Worm (Caenorhabditis elegans) whole organism, L1 larva: ENCODE data around the gene pdl-1.

Experiments
- C04F5.9 ChIP-seq: sonication (generic microtip); optimal IDR thresholded peaks from 2 replicates; lab custom pipeline; 2016; ENCODE audit warnings: missing genetic modification characterization, missing compliant biosample characterization
- F16B12.6 ChIP-seq: fragments of 150-350 bp; optimal IDR thresholded peaks from 2 replicates; lab custom pipeline; 2014; ENCODE audit warnings: missing biosample characterization, missing genetic modification characterization
- Y116A8C.19 ChIP-seq: sonication (generic microtip); optimal IDR thresholded peaks from 2 replicates; lab custom pipeline; 2016; ENCODE audit warnings: missing compliant biosample characterization, missing genetic modification characterization, borderline replicate concordance
- aly-2 ChIP-seq: fragments of 150-350 bp; optimal IDR thresholded peaks from 2 replicates; lab custom pipeline; 2014; ENCODE audit warnings: missing biosample characterization, missing genetic modification characterization
- ama-1 ChIP-seq: fragments of 150-350 bp; optimal IDR thresholded peaks from 2 replicates; lab custom pipeline; 2014
- blmp-1 ChIP-seq: fragments of 150-350 bp; optimal IDR thresholded peaks from 2 replicates; lab custom pipeline; 2014; ENCODE audit warnings: missing biosample characterization, missing genetic modification characterization
- ceh-63 ChIP-seq: fragments of 200-800 bp; sonication (Bioruptor generic); optimal IDR thresholded peaks from 2 replicates; lab custom pipeline; 2018; ENCODE audit warnings: mild to moderate bottlenecking, missing genetic modification characterization, missing compliant biosample characterization
- ceh-8 ChIP-seq: fragments of 200-800 bp; sonication (Bioruptor generic); optimal IDR thresholded peaks from 2 replicates; lab custom pipeline; 2018; ENCODE audit warnings: mild to moderate bottlenecking, missing genetic modification characterization, moderate library complexity, missing compliant biosample characterization
- ceh-82 ChIP-seq, 3 experiments: fragments of 150-350 bp in 1 of 3; sonication (generic microtip) in 2 of 3; optimal IDR thresholded peaks; 2 replicates each; lab custom pipeline; 2014 to 2017; ENCODE audit warnings: missing biosample characterization in 3 of 3, missing genetic modification characterization in 3 of 3
- ceh-88 ChIP-seq: fragments of 200-800 bp; sonication (Bioruptor generic); IDR thresholded peaks from 2 replicates; pipeline ENCODE4 v1.3.6; 2022; ENCODE audit warnings: missing genetic modification characterization, missing compliant biosample characterization
- ceh-90 ChIP-seq: sonication (generic microtip); optimal IDR thresholded peaks from 2 replicates; lab custom pipeline; 2016; ENCODE audit warnings: missing genetic modification characterization, missing compliant biosample characterization
- ces-1 ChIP-seq: fragments of 150-350 bp; optimal IDR thresholded peaks from 2 replicates; lab custom pipeline; 2014; ENCODE audit warnings: missing biosample characterization, missing genetic modification reagents, missing genetic modification characterization
- dpl-1 ChIP-seq, 3 experiments: fragments of 150-350 bp in 2 of 3; sonication (generic microtip) in 1 of 3; optimal IDR thresholded peaks; 2 replicates each; lab custom pipeline; 2014 to 2017; ENCODE audit warnings: missing biosample characterization in 3 of 3, missing genetic modification characterization in 3 of 3, missing genetic modification reagents in 3 of 3
- efl-1 ChIP-seq, 4 experiments: fragments of 150-350 bp; optimal IDR thresholded peaks in 3 of 4; peaks in 1 of 4; 1 replicate in 1 of 4; 2 replicates in 3 of 4; lab custom pipeline; 2014; ENCODE audit warnings: missing biosample characterization in 2 of 4, missing genetic modification characterization in 2 of 4, missing genetic modification reagents in 2 of 4
- egl-13 ChIP-seq: sonication (generic microtip); optimal IDR thresholded peaks from 2 replicates; lab custom pipeline; 2016; ENCODE audit warnings: missing genotype, missing genetic modification reagents, missing genetic modification characterization, missing compliant biosample characterization
- egl-27 ChIP-seq, 2 experiments: fragments of 150-350 bp in 1 of 2; sonication (generic microtip); optimal IDR thresholded peaks; 3 replicates each; lab custom pipeline; 2017 to 2018; ENCODE audit warnings: missing biosample characterization in 2 of 2, missing genetic modification characterization in 2 of 2, missing genetic modification reagents in 2 of 2
- ets-5 ChIP-seq: fragments of 200-800 bp; sonication (Bioruptor generic); IDR thresholded peaks from 2 replicates; pipeline ENCODE4 v1.3.6; 2022; ENCODE audit warnings: missing genetic modification characterization, missing compliant biosample characterization
- fkh-10 ChIP-seq: sonication (generic microtip); optimal IDR thresholded peaks from 2 replicates; lab custom pipeline; 2017; ENCODE audit warnings: missing biosample characterization, missing genetic modification reagents, missing genetic modification characterization
- fkh-4 ChIP-seq: sonication (generic microtip); optimal IDR thresholded peaks from 2 replicates; lab custom pipeline; 2016; ENCODE audit warnings: missing compliant biosample characterization, missing genetic modification characterization, borderline replicate concordance
- fkh-8 ChIP-seq: sonication (generic microtip); optimal IDR thresholded peaks from 2 replicates; lab custom pipeline; 2016; ENCODE audit warnings: mild to moderate bottlenecking, missing genetic modification characterization, missing compliant biosample characterization
- fos-1 ChIP-seq: fragments of 150-350 bp; optimal IDR thresholded peaks from 2 replicates; lab custom pipeline; 2014; ENCODE audit warnings: missing biosample characterization, missing genetic modification characterization
- grh-1 ChIP-seq: fragments of 200-800 bp; sonication (Bioruptor generic); IDR thresholded peaks from 2 replicates; pipeline ENCODE4 v1.3.6; 2022; ENCODE audit warnings: missing genetic modification reagents, missing genetic modification characterization, missing compliant biosample characterization
- hlh-4 ChIP-seq: sonication (generic microtip); optimal IDR thresholded peaks from 2 replicates; lab custom pipeline; 2016; ENCODE audit warnings: mild to moderate bottlenecking, missing genetic modification characterization, missing compliant biosample characterization
- hpl-2 ChIP-seq: fragments of 150-350 bp; optimal IDR thresholded peaks from 2 replicates; lab custom pipeline; 2014; ENCODE audit warnings: missing biosample characterization, missing genetic modification reagents, missing genetic modification characterization
- irx-1 ChIP-seq: sonication (generic microtip); optimal IDR thresholded peaks from 2 replicates; lab custom pipeline; 2016; ENCODE audit warnings: missing genetic modification characterization, missing compliant biosample characterization
- lin-14 ChIP-seq: fragments of 200-800 bp; sonication (Bioruptor generic); optimal IDR thresholded peaks from 2 replicates; lab custom pipeline; 2018; ENCODE audit warnings: mild to moderate bottlenecking, missing genetic modification characterization, moderate library complexity, missing compliant biosample characterization
- lin-15B ChIP-seq: fragments of 150-350 bp; sonication (generic microtip); optimal IDR thresholded peaks from 3 replicates; lab custom pipeline; 2014; ENCODE audit warnings: missing biosample characterization, missing genetic modification characterization
- lin-35 ChIP-seq, 2 experiments: fragments of 150-350 bp; optimal IDR thresholded peaks; 2 replicates each; lab custom pipeline; 2014; ENCODE audit warnings: missing biosample characterization in 2 of 2, missing genetic modification characterization in 2 of 2, missing genetic modification reagents in 2 of 2
- lsy-2 ChIP-seq, 2 experiments: fragments of 150-350 bp; optimal IDR thresholded peaks; 2 replicates each; lab custom pipeline; 2014; ENCODE audit warnings: missing biosample characterization in 2 of 2, missing genetic modification characterization in 2 of 2
- mef-2 ChIP-seq: fragments of 150-350 bp; optimal IDR thresholded peaks from 2 replicates; lab custom pipeline; 2014; ENCODE audit warnings: missing biosample characterization, missing genetic modification characterization
- mep-1 ChIP-seq: fragments of 150-350 bp; optimal IDR thresholded peaks from 2 replicates; lab custom pipeline; 2014; ENCODE audit warnings: missing biosample characterization, missing genetic modification characterization
- nhr-19 ChIP-seq: fragments of 200-800 bp; sonication (Bioruptor generic); conservative IDR thresholded peaks from 2 replicates; pipeline ENCODE4 v1.3.6; 2022; ENCODE audit warnings: missing genetic modification characterization, missing compliant biosample characterization
- nhr-237 ChIP-seq: fragments of 150-350 bp; optimal IDR thresholded peaks from 2 replicates; lab custom pipeline; 2014; ENCODE audit warnings: missing biosample characterization, missing genetic modification characterization
- nhr-28 ChIP-seq: fragments of 150-350 bp; optimal IDR thresholded peaks from 2 replicates; lab custom pipeline; 2014; ENCODE audit warnings: missing biosample characterization, missing genetic modification characterization
- nhr-47 ChIP-seq: sonication (generic microtip); optimal IDR thresholded peaks from 2 replicates; lab custom pipeline; 2016; ENCODE audit warnings: mild to moderate bottlenecking, missing genetic modification characterization, moderate library complexity, missing compliant biosample characterization
- nhr-71 ChIP-seq: sonication (generic microtip); optimal IDR thresholded peaks from 2 replicates; lab custom pipeline; 2016; ENCODE audit warnings: mild to moderate bottlenecking, missing genetic modification characterization, moderate library complexity, missing compliant biosample characterization
- nhr-76 ChIP-seq: sonication (generic microtip); optimal IDR thresholded peaks from 2 replicates; lab custom pipeline; 2017; ENCODE audit warnings: missing biosample characterization, missing genetic modification characterization
- nhr-77 ChIP-seq: fragments of 150-350 bp; optimal IDR thresholded peaks from 2 replicates; lab custom pipeline; 2014; ENCODE audit warnings: missing biosample characterization, missing genetic modification characterization
- nhr-84 ChIP-seq: sonication (generic microtip); optimal IDR thresholded peaks from 2 replicates; lab custom pipeline; 2017; ENCODE audit warnings: missing biosample characterization, missing genetic modification characterization
- nhr-85 ChIP-seq: sonication (generic microtip); peaks from one replicate; lab custom pipeline; 2016; ENCODE audit warnings: missing genetic modification characterization, inconsistent platforms, missing compliant biosample characterization
- nhr-90 ChIP-seq: sonication (generic microtip); optimal IDR thresholded peaks from 2 replicates; lab custom pipeline; 2016; ENCODE audit warnings: mild to moderate bottlenecking, missing genetic modification characterization, missing compliant biosample characterization; ENCODE audit not compliant: poor library complexity
- pax-3 ChIP-seq: fragments of 200-800 bp; sonication (Bioruptor generic); optimal IDR thresholded peaks from 2 replicates; lab custom pipeline; 2018; ENCODE audit warnings: mild to moderate bottlenecking, missing genetic modification characterization, moderate library complexity, missing compliant biosample characterization
- rnt-1 ChIP-seq: sonication (generic microtip); optimal IDR thresholded peaks from 2 replicates; lab custom pipeline; 2016; ENCODE audit warnings: mild to moderate bottlenecking, missing genetic modification characterization, moderate library complexity, missing compliant biosample characterization
- skn-1 ChIP-seq: fragments of 150-350 bp; optimal IDR thresholded peaks from 2 replicates; lab custom pipeline; 2014; ENCODE audit warnings: missing biosample characterization, missing genetic modification characterization
- snpc-4 ChIP-seq: fragments of 150-350 bp; optimal IDR thresholded peaks from 2 replicates; lab custom pipeline; 2014; ENCODE audit warnings: missing biosample characterization, missing genetic modification characterization
- sox-4 ChIP-seq: sonication (generic microtip); optimal IDR thresholded peaks from 2 replicates; lab custom pipeline; 2016; ENCODE audit warnings: missing genetic modification characterization, missing compliant biosample characterization
- swsn-7 ChIP-seq: sonication (generic microtip); optimal IDR thresholded peaks from 2 replicates; lab custom pipeline; 2016; ENCODE audit warnings: missing genetic modification characterization, missing compliant biosample characterization
- tbx-2 ChIP-seq: sonication (generic microtip); optimal IDR thresholded peaks from 2 replicates; lab custom pipeline; 2016; ENCODE audit warnings: missing genetic modification characterization, missing compliant biosample characterization
- tlp-1 ChIP-seq: fragments of 150-350 bp; optimal IDR thresholded peaks from 2 replicates; lab custom pipeline; 2014; ENCODE audit warnings: missing biosample characterization, missing genetic modification characterization
- unc-62 ChIP-seq: fragments of 150-350 bp; optimal IDR thresholded peaks from 2 replicates; lab custom pipeline; 2014; ENCODE audit warnings: missing biosample characterization, missing genetic modification reagents, missing genetic modification characterization
- xbp-1 ChIP-seq: sonication (generic microtip); optimal IDR thresholded peaks from 2 replicates; lab custom pipeline; 2016; ENCODE audit warnings: missing genetic modification characterization, missing compliant biosample characterization
- zag-1 ChIP-seq: fragments of 150-350 bp; optimal IDR thresholded peaks from 2 replicates; lab custom pipeline; 2014; ENCODE audit warnings: missing biosample characterization, missing genetic modification characterization
- zip-4 ChIP-seq: fragments of 200-800 bp; sonication (Bioruptor generic); optimal IDR thresholded peaks from 2 replicates; lab custom pipeline; 2018; ENCODE audit warnings: mild to moderate bottlenecking, missing genetic modification characterization, moderate library complexity, missing compliant biosample characterization

The pdl-1 gene

DNA sequence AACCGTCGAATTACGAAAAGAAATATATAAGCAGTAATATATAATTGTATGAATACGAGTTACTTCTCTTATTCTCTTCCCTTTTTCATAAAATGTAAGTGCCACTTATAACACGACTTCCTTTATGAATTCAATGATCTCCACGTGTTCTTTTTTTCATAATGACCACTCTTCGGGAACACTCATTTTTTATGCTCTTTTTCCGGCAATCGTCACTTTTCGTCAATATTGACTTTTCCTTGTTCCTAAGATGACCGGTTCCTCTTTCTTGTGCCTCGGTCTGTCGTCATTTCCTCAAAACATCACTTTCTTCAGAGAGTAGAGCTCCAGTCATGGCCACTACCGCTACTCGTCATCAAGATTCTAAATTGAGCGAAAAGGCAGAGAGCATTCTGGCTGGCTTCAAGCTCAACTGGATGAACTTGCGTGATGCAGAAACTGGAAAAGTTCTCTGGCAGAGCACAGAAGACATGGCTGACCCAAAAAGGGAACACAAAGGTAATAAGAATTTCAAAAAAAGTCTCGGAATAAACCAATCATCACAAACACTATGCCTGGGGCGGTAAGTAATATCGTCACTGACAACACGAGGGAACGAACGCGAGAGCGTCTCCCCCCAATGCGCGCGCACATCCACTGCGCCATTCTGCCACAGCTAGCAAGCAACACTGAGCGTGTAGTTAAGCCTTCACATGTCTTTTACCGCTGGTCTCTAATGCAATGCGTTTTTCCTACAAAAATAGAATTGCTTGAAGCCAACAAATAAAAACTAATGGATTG lies at the start of gene pdl-1 (continued):
- peak; percentile 65 for TF ChIP-seq tbx-2
- TF ChIP-seq skn-1 (tag; lab: Kevin White, UChicago), result peak; percentile 60
- TF ChIP-seq xbp-1, result peak; percentile 64
- TF ChIP-seq zag-1 (tag; lab: Kevin White, UChicago), result no peak
- TF ChIP-seq ces-1 (GFP tag; lab: Kevin White, UChicago), result no peak
- TF ChIP-seq nhr-76, result no peak
- no peak for TF ChIP-seq ceh-8 (GFP tag; lab: Kevin White, UChicago)
- TF ChIP-seq fkh-10 (GFP tag; lab: Kevin White, UChicago), result peak; percentile 64
- TF ChIP-seq nhr-71 (tag; lab: Kevin White, UChicago), result peak; percentile 73
- TF ChIP-seq C04F5.9, result peak; percentile 10
- TF ChIP-seq ceh-63 (GFP tag; lab: Kevin White, UChicago), result no peak
- peak; percentile 17 for TF ChIP-seq irx-1 (tag; lab: Kevin White, UChicago)
- no peak for TF ChIP-seq ama-1
- TF ChIP-seq lin-15B (tag; lab: Kevin White, UChicago), result no peak
- peak; percentile 38 for TF ChIP-seq egl-13 (tag; lab: Kevin White, UChicago)
- peak; percentile 69 for TF ChIP-seq pax-3 (tag; lab: Kevin White, UChicago)
- peak; percentile 68 for TF ChIP-seq nhr-85 (tag; lab: Kevin White, UChicago)
- TF ChIP-seq mef-2 (tag; lab: Kevin White, UChicago), result no peak
- peak; percentile 55; the same call in 1 of the 2 replicates for TF ChIP-seq grh-1
- no peak for TF ChIP-seq egl-27 (tag; optimal IDR thresholded peaks at IDR 0.05; lab: Kevin White, UChicago)
- TF ChIP-seq hlh-4 (tag; lab: Kevin White, UChicago), result no peak
- 0 out of 2 replicates have a peak, but pooled peaks have one; percentile 42 for TF ChIP-seq ceh-88 (GFP tag; lab: Robert Waterston, UW)
- TF ChIP-seq tlp-1 (tag; lab: Kevin White, UChicago), result no peak
- TF ChIP-seq rnt-1 (tag; lab: Kevin White, UChicago), result peak; percentile 79
- TF ChIP-seq blmp-1, result peak; percentile 27
- peak in 2 of 3 experiments; percentile 34 to 43 for TF ChIP-seq dpl-1 (GFP tag; optimal IDR thresholded peaks at IDR 0.05; lab: Kevin White, UChicago)
- peak; percentile 63 to 77 for TF ChIP-seq lin-35 (GFP tag; optimal IDR thresholded peaks at IDR 0.05; lab: Kevin White, UChicago)
- TF ChIP-seq unc-62 (GFP tag; lab: Kevin White, UChicago), result no peak
- TF ChIP-seq nhr-237 (tag; lab: Kevin White, UChicago), result no peak
- TF ChIP-seq nhr-84 (tag; lab: Kevin White, UChicago), result no peak
- TF ChIP-seq ets-5 (GFP tag; lab: Robert Waterston, UW), result no peak
- no peak for TF ChIP-seq fos-1 (tag; lab: Kevin White, UChicago)
- TF ChIP-seq zip-4, result peak; percentile 17
- peak; percentile 62 for TF ChIP-seq swsn-7 (tag; lab: Kevin White, UChicago)

DNA sequence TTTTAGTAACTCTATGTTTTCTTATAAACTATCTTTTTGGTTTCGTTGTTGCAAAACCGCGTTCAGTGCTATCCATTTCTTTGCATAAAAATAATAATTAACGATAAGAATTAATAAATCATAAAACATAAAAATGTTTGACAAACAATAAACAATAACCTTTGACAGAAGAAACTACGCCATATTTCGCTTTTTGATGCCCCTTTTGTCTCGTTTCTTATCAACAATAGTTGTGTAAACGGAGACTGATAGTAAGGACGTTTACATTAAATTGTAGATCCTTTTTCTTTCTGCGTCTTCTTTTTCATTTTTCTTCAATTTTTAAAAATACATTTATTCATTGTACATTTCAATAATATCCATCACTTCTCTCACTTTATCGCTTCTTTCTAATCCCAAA lies 44.5 kb upstream of the pdl-1 start:
- TF ChIP-seq lin-14 (GFP tag; lab: Kevin White, UChicago) (no peak), hlh-4 (tag; lab: Kevin White, UChicago) (no peak), lsy-2 (tag; optimal IDR thresholded peaks at IDR 0.05; lab: Kevin White, UChicago) (no peak), mep-1 (tag; lab: Kevin White, UChicago) (no peak), nhr-77 (tag; lab: Kevin White, UChicago) (no peak), nhr-28 (no peak), nhr-90 (tag; lab: Kevin White, UChicago) (peak; percentile 30), hpl-2 (GFP tag; lab: Kevin White, UChicago) (no peak), fkh-4 (tag; lab: Kevin White, UChicago) (no peak), fkh-8 (tag; lab: Kevin White, UChicago) (no peak), F16B12.6 (tag; lab: Kevin White, UChicago) (no peak), nhr-19 (no peak), rnt-1 (tag; lab: Kevin White, UChicago) (no peak), ceh-82 (tag; optimal IDR thresholded peaks at IDR 0.05; lab: Kevin White, UChicago) (no peak), snpc-4 (tag; lab: Kevin White, UChicago) (no peak), nhr-47 (tag; lab: Kevin White, UChicago) (no peak), efl-1 (optimal IDR thresholded peaks at IDR 0.05; lab: Kevin White, UChicago) (no peak), efl-1 (GFP tag; optimal IDR thresholded peaks at IDR 0.05 in 1 of 2; lab: Kevin White, UChicago) (no peak), aly-2 (tag; lab: Kevin White, UChicago) (no peak), Y116A8C.19 (tag; lab: Kevin White, UChicago) (no peak), sox-4 (tag; lab: Kevin White, UChicago) (no peak), ceh-90 (no peak)
